Fruit fly (Drosophila melanogaster) whole organism, wandering third instar larva: ENCODE results near the gene ALiX.

Experiments
- CrebA ChIP-seq: fragments of 200-800 bp; sonication (Bioruptor generic); optimal IDR thresholded peaks from 2 replicates; lab custom pipeline; 2016; ENCODE audit warnings: missing biosample characterization, mild to moderate bottlenecking, missing genetic modification characterization, borderline replicate concordance
- Dfd ChIP-seq: fragments of >200 bp; optimal IDR thresholded peaks from 2 replicates; lab custom pipeline; 2017; ENCODE audit warnings: missing biosample characterization, missing genetic modification characterization
- Myc ChIP-seq: fragments of >200 bp; optimal IDR thresholded peaks from 2 replicates; lab custom pipeline; 2017
- OdsH ChIP-seq: fragments of 200-800 bp; sonication (Bioruptor generic); optimal IDR thresholded peaks from 2 replicates; lab custom pipeline; 2016; ENCODE audit warnings: missing biosample characterization, mild to moderate bottlenecking, missing genetic modification characterization
- Sp1 ChIP-seq: fragments of 200-800 bp; sonication (Bioruptor generic); optimal IDR thresholded peaks from 3 replicates; lab custom pipeline; 2019; ENCODE audit warnings: missing biosample characterization, mild to moderate bottlenecking, missing genetic modification characterization, moderate library complexity
- h ChIP-seq: fragments of 200-800 bp; sonication (Bioruptor generic); optimal IDR thresholded peaks from 3 replicates; lab custom pipeline; 2016; ENCODE audit warnings: missing biosample characterization, mild to moderate bottlenecking, missing genetic modification characterization

- TF ChIP-seq Sp1 (GFP tag; lab: Kevin White, UChicago) = no peak
- TF ChIP-seq CrebA (GFP tag; lab: Kevin White, UChicago) = no peak
- no peak for TF ChIP-seq OdsH (GFP tag; lab: Kevin White, UChicago)
- no peak for TF ChIP-seq Dfd (GFP tag; lab: Kevin White, UChicago)
- TF ChIP-seq Myc (lab: Kevin White, UChicago) = no peak
- no peak for TF ChIP-seq h (GFP tag; lab: Kevin White, UChicago)
These were observed 47.6 kb downstream of the ALiX start, which contains the start of gene RpS10a for dm6 chr3R:27652156-27652810.
